Worm (Caenorhabditis elegans) whole organism, early embryonic: Measurements from ENCODE around the gene T22B2.1.
A peak's percentile ranks its signal among the peaks of the same experiment; 100 is the strongest.

ENCODE experiments used
- B0310.2 ChIP-seq: sonication (generic microtip); optimal IDR thresholded peaks from 2 replicates; lab custom pipeline; 2016; ENCODE audit warnings: mild to moderate bottlenecking, missing genetic modification characterization, missing compliant biosample characterization
- F13C5.2 ChIP-seq: sonication (generic microtip); optimal IDR thresholded peaks from 2 replicates; lab custom pipeline; 2017; ENCODE audit warnings: mild to moderate bottlenecking, missing genetic modification characterization, inconsistent platforms, missing compliant biosample characterization
- aly-1 ChIP-seq: sonication (generic microtip); optimal IDR thresholded peaks from 2 replicates; lab custom pipeline; 2016; ENCODE audit warnings: missing genetic modification characterization, missing compliant biosample characterization
- ama-1 ChIP-seq: fragments of 150-350 bp; optimal IDR thresholded peaks from 2 replicates; lab custom pipeline; 2014
- ceh-13 ChIP-seq: fragments of 200-800 bp; sonication (Bioruptor generic); optimal IDR thresholded peaks from 2 replicates; lab custom pipeline; 2018; ENCODE audit warnings: mild to moderate bottlenecking, missing genetic modification characterization, missing compliant biosample characterization
- ceh-36 ChIP-seq: sonication (generic microtip); optimal IDR thresholded peaks from 2 replicates; lab custom pipeline; 2016; ENCODE audit warnings: missing genetic modification characterization, inconsistent platforms, missing compliant biosample characterization
- ets-7 ChIP-seq: sonication (generic microtip); optimal IDR thresholded peaks from 2 replicates; lab custom pipeline; 2016; ENCODE audit warnings: missing genotype, missing genetic modification characterization, missing compliant biosample characterization
- flt-1 ChIP-seq: fragments of 200-800 bp; sonication (Bioruptor generic); IDR thresholded peaks from 2 replicates; pipeline ENCODE4 v1.3.6; 2022; ENCODE audit warnings: missing genetic modification characterization, missing compliant biosample characterization
- hmbx-1 ChIP-seq: sonication (generic microtip); optimal IDR thresholded peaks from 2 replicates; lab custom pipeline; 2016; ENCODE audit warnings: mild to moderate bottlenecking, missing genetic modification characterization, missing compliant biosample characterization
- hmg-4 ChIP-seq: fragments of 200-800 bp; sonication (Bioruptor generic); optimal IDR thresholded peaks from 2 replicates; lab custom pipeline; 2018; ENCODE audit warnings: mild to moderate bottlenecking, missing genetic modification characterization, missing compliant biosample characterization
- hnd-1 ChIP-seq: sonication (generic microtip); optimal IDR thresholded peaks from 2 replicates; lab custom pipeline; 2016; ENCODE audit warnings: missing genetic modification characterization, missing compliant biosample characterization
- pes-1 ChIP-seq: fragments of 200-800 bp; sonication (Bioruptor generic); IDR thresholded peaks from 2 replicates; pipeline ENCODE4 v1.3.6; 2022; ENCODE audit warnings: missing genetic modification reagents, missing genetic modification characterization, missing compliant biosample characterization
- scrt-1 ChIP-seq: fragments of 200-800 bp; sonication (Bioruptor generic); IDR thresholded peaks from 2 replicates; pipeline ENCODE4 v1.3.6; 2022; ENCODE audit warnings: missing genetic modification characterization, missing compliant biosample characterization
- sea-1 ChIP-seq: fragments of 200-800 bp; sonication (Bioruptor generic); conservative IDR thresholded peaks from 2 replicates; pipeline ENCODE4 v1.3.6; 2022; ENCODE audit warnings: missing genetic modification characterization, missing compliant biosample characterization
- tbx-11 ChIP-seq: fragments of 200-800 bp; sonication (Bioruptor generic); IDR thresholded peaks from 2 replicates; pipeline ENCODE4 v1.3.6; 2022; ENCODE audit warnings: missing genetic modification characterization, missing compliant biosample characterization
- tbx-37 ChIP-seq: fragments of 200-800 bp; sonication (Bioruptor generic); conservative IDR thresholded peaks from 2 replicates; pipeline ENCODE4 v1.3.6; 2022; ENCODE audit warnings: missing genetic modification reagents, missing genetic modification characterization, missing compliant biosample characterization
- tra-4 ChIP-seq: sonication (generic microtip); optimal IDR thresholded peaks from 2 replicates; lab custom pipeline; 2017; ENCODE audit warnings: missing genetic modification characterization, missing compliant biosample characterization

Gene T22B2.1

DNA sequence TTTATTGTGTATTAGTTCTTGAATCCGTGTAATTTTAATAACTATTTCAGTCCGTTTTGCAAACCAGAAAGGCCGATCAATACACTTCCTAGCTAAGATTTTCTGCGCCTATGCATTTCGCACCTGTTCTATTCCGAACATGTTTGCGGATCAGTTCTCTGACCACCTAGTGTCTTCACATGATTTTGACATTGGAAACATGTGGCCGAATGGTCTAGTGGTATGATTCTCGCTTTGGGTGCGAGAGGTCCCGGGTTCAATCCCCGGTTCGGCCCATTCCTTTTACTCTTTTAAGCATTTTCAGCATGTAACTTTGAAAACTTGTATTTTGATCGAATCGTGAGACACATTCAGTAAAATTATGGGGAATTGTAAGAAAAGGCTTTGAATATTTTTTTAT, 43.5 kb downstream of the T22B2.1 start:
- peak; percentile 56 for TF ChIP-seq ceh-36
- peak; percentile 84 for TF ChIP-seq tbx-37
- no peak for TF ChIP-seq hmbx-1 (tag; lab: Kevin White, UChicago)
- TF ChIP-seq sea-1, result peak; percentile 80
- no peak for TF ChIP-seq ama-1 (lab: Kevin White, UChicago)
- no peak for TF ChIP-seq hnd-1 (tag; lab: Kevin White, UChicago)
- no peak for TF ChIP-seq B0310.2
- TF ChIP-seq aly-1 (tag; lab: Kevin White, UChicago), result no peak
- TF ChIP-seq pes-1 (GFP tag; lab: Robert Waterston, UW), result peak; percentile 87
- TF ChIP-seq tbx-11 (GFP tag; lab: Robert Waterston, UW), result peak; percentile 80
- TF ChIP-seq flt-1 (GFP tag; lab: Robert Waterston, UW), result peak; percentile 81
- TF ChIP-seq scrt-1 (GFP tag; lab: Robert Waterston, UW), result peak; percentile 84
- TF ChIP-seq tra-4 (tag; lab: Kevin White, UChicago), result no peak
- TF ChIP-seq ceh-13 (GFP tag; lab: Kevin White, UChicago), result peak; percentile 31
- no peak for TF ChIP-seq hmg-4 (GFP tag; lab: Kevin White, UChicago)
- no peak for TF ChIP-seq F13C5.2 (tag; lab: Kevin White, UChicago)
- no peak for TF ChIP-seq ets-7 (tag; lab: Kevin White, UChicago)

DNA sequence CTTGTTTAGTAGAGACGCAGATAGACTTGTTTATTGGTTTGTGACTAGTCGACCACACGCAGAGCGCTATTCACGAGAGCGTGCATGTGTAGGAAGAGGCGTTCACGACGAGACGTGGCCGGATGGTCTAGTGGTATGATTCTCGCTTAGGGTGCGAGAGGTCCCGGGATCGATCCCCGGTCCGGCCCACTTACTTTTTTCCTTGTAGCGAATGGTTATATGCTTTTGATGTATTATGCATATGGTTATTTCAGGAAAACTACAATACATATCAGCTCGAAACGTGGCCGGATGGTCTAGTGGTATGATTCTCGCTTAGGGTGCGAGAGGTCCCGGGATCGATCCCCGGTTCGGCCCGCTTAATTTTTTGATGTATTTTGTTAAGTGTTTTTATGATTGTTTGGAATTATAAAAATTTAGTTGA, 44.1 kb downstream of the T22B2.1 start:
- TF ChIP-seq ama-1 (lab: Kevin White, UChicago) (peak; percentile 72), ceh-13 (GFP tag; lab: Kevin White, UChicago) (peak; percentile 69), B0310.2 (peak; percentile 83), hmbx-1 (tag; lab: Kevin White, UChicago) (peak; percentile 77), hnd-1 (tag; lab: Kevin White, UChicago) (peak; percentile 80), ets-7 (tag; lab: Kevin White, UChicago) (peak; percentile 85), tbx-37 (peak; percentile 89), F13C5.2 (tag; lab: Kevin White, UChicago) (peak; percentile 95), pes-1 (GFP tag; lab: Robert Waterston, UW) (peak; percentile 96), scrt-1 (GFP tag; lab: Robert Waterston, UW) (peak; percentile 90), tra-4 (tag; lab: Kevin White, UChicago) (peak; percentile 71), aly-1 (tag; lab: Kevin White, UChicago) (peak; percentile 92), sea-1 (peak; percentile 94), hmg-4 (GFP tag; lab: Kevin White, UChicago) (peak; percentile 97), flt-1 (GFP tag; lab: Robert Waterston, UW) (peak; percentile 96), tbx-11 (GFP tag; lab: Robert Waterston, UW) (peak; percentile 96), ceh-36 (peak; percentile 90)

DNA sequence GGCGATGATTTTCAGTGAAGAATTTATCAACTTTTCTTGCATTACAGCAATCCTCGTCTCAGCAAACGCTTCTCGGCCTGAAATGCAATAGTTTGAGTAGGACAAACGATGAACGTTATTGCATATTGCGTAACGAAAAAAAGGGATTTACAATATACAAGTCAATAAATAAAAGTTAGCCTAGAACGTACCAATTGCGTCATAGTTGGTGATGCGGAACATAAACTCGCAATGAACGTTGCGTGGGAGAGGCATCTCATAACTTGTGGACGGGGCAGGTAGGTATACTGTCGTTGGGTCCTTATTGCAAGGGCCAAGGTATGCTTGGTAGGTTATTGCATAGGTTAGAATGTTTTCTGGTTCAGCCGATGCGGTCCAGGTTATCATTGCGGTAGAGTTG, 44.9 kb downstream of the T22B2.1 start:
- TF ChIP-seq flt-1 (GFP tag; lab: Robert Waterston, UW), result no peak
- TF ChIP-seq tra-4 (tag; lab: Kevin White, UChicago), result no peak
- TF ChIP-seq aly-1 (tag; lab: Kevin White, UChicago), result no peak
- TF ChIP-seq B0310.2, result no peak
- no peak for TF ChIP-seq ets-7 (tag; lab: Kevin White, UChicago)
- no peak for TF ChIP-seq F13C5.2 (tag; lab: Kevin White, UChicago)
- TF ChIP-seq sea-1, result no peak

DNA sequence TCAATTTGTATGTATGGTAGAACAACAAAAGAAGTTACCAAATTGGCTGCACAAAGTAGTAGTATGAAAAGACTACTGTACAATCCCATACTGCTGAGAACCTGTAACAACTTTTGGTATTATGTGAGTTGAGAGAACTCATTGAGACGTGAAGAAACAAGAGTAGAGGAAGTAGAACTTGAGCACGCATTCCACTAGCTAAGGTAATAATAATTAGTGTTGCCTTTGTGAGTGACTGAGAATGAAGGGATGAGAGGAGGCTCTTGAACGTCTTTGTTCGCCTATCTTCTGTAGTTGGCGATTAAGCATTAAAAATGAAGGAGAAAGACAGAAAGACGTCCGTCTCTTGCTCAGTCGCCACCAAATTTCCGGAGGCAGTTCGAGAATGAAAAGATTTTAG, 47.7 kb downstream of the T22B2.1 start, which contains the start of gene C16B8.4:
Gene C16B8.4, minus strand, starts transcription at position 101 of the 400 bp plus-strand sequence.
- TF ChIP-seq tbx-11 (GFP tag; lab: Robert Waterston, UW) (no peak), hmg-4 (GFP tag; lab: Kevin White, UChicago) (no peak), flt-1 (GFP tag; lab: Robert Waterston, UW) (no peak), pes-1 (GFP tag; lab: Robert Waterston, UW) (no peak), tbx-37 (no peak), aly-1 (tag; lab: Kevin White, UChicago) (no peak), ama-1 (lab: Kevin White, UChicago) (no peak), tra-4 (tag; lab: Kevin White, UChicago) (no peak), hmbx-1 (tag; lab: Kevin White, UChicago) (no peak), ets-7 (tag; lab: Kevin White, UChicago) (no peak), scrt-1 (GFP tag; lab: Robert Waterston, UW) (no peak), F13C5.2 (tag; lab: Kevin White, UChicago) (no peak), sea-1 (no peak), B0310.2 (no peak), ceh-36 (no peak), ceh-13 (GFP tag; lab: Kevin White, UChicago) (no peak), hnd-1 (tag; lab: Kevin White, UChicago) (no peak)

DNA sequence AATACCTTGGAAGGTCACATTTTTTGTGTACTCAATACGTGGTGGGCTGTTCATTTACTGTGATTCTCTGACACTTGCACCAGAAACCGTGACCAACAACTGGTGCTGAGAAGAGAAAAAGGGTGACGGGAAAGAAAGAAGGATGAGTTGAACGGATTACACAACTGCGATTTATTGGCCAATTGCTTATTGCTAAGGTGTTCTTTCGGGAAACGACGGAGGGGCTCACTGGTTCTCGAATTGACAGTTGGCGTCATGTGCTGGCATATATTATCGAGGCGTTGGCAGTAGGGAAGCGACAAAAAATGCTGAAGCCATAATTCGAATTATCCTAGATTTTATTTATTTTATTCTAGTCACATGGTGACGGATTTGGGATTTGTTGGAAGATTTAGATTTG, 48.3 kb downstream of the T22B2.1 start:
- no peak for TF ChIP-seq B0310.2
- no peak for TF ChIP-seq hnd-1 (tag; lab: Kevin White, UChicago)
- TF ChIP-seq hmg-4 (GFP tag; lab: Kevin White, UChicago), result no peak
- TF ChIP-seq aly-1 (tag; lab: Kevin White, UChicago), result no peak
- TF ChIP-seq hmbx-1 (tag; lab: Kevin White, UChicago), result no peak
- TF ChIP-seq pes-1 (GFP tag; lab: Robert Waterston, UW), result no peak

DNA sequence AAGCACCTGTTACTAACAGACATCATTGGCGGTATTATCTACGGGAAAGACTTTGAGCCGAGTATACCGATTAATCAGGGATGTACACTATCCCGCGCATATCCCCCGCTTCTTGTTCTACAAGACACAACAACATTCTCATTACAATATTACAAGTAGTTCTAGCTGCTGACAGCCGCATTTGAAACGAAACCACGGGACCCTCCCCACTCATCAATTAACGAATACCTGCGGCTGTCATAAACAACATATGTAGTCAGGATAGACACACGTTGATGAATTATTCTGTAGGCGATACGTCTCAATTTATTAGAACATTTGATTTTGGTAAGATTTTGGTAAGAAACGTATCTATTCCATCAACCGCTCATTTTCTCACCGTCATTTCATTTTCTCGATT, 50.9 kb downstream of the T22B2.1 start:
- no peak for TF ChIP-seq aly-1 (tag; lab: Kevin White, UChicago)
- TF ChIP-seq ceh-36, result no peak
- TF ChIP-seq flt-1 (GFP tag; lab: Robert Waterston, UW), result no peak
- TF ChIP-seq tbx-37, result no peak

DNA sequence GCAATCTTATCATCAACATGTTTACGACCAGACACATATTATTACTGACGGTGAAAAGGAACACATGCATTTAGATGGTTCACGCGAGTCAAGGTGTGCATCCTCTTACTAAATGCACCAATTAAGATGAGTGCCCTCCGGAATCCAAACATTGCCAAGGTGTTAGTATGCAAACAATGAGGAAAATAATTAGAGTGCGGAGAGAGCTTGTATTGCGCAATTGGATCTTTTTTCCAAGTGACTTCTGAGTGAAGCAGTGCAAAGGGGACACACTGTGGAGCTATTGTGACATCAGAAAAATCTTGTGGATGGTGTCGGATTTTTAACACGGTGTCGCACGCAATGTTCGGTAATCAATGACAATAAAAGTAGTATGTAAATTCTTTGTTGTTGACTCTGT, 51.4 kb downstream of the T22B2.1 start:
- TF ChIP-seq B0310.2 (no peak), aly-1 (tag; lab: Kevin White, UChicago) (no peak), sea-1 (no peak), ama-1 (lab: Kevin White, UChicago) (no peak), hnd-1 (tag; lab: Kevin White, UChicago) (no peak), flt-1 (GFP tag; lab: Robert Waterston, UW) (no peak), scrt-1 (GFP tag; lab: Robert Waterston, UW) (no peak), tbx-37 (no peak), F13C5.2 (tag; lab: Kevin White, UChicago) (no peak), tra-4 (tag; lab: Kevin White, UChicago) (no peak), ceh-13 (GFP tag; lab: Kevin White, UChicago) (no peak), pes-1 (GFP tag; lab: Robert Waterston, UW) (no peak)
